2 worm cellular contexts compared by ENCODE assay signal in the genomic region with DNA sequence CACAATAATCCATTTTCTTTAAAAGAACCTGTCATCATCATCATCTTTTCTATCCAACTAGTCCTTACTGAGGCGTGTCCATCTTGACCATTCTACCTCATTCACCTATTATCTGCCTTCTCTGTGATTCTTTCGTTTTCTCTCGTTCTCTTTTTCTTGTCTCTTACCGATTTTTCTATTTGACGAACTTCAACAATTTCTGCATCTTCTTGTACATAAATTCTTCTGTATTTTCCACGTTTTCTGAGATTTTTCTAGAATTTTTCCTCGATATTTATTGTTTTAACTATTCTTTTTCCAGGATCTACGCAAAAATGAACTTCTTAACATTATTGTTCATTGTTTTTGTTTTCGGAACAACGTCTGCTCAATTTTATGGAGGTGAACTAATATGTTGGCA.
TF ChIP-seq lines count a peak whose summit lies in the region.

cnc-10 (plus strand) TSS at position 301 of the 400 bp plus-strand sequence.

TF ChIP-seq in whole organism, L1 larva, 84 proteins besides CTCF, POLR2A, EP300 and RAD21:
- TF ChIP-seq egl-27 (tag; optimal IDR thresholded peaks at IDR 0.05; lab: Kevin White, UChicago) (no peak), snu-23 (GFP tag; optimal IDR thresholded peaks at IDR 0.05; lab: Kevin White, UChicago) (peak; percentile 16), lin-39 (tag; optimal IDR thresholded peaks at IDR 0.05; lab: Kevin White, UChicago) (no peak), elt-3 (tag; optimal IDR thresholded peaks at IDR 0.05; lab: Kevin White, UChicago) (peak in 1 of 6 experiments; percentile 18), lin-14 (GFP tag; optimal IDR thresholded peaks at IDR 0.05; lab: Kevin White, UChicago) (peak; percentile 11), blmp-1 (tag; optimal IDR thresholded peaks at IDR 0.05; lab: Kevin White, UChicago) (peak; percentile 42)

TF ChIP-seq in whole organism, L2 larva, 48 proteins besides CTCF, POLR2A, EP300 and RAD21:
- peak; percentile 61 for TF ChIP-seq nhr-25 (tag; optimal IDR thresholded peaks at IDR 0.05; lab: Kevin White, UChicago)
- no peak for TF ChIP-seq nhr-23 (tag; optimal IDR thresholded peaks at IDR 0.05; lab: Kevin White, UChicago)

Comparison
In these comparisons a context has a peak if more than half of its experiments do, and no peak if none do; other contexts are left out.
1. Of the 22 proteins assayed by ChIP-seq in both whole organism, L1 larva and whole organism, L2 larva: peak only in whole organism, L1 larva: blmp-1; only in whole organism, L2 larva: none; in both: none; in neither: 20; mixed calls (peak in some experiments, not most) for 1.